Worm (Caenorhabditis elegans) whole organism, L2 larva: Measurements from ENCODE around the gene plpp-1.2.

Experiments used
- C34F6.9 ChIP-seq: fragments of 150-350 bp; optimal IDR thresholded peaks from 2 replicates; lab custom pipeline; 2014; ENCODE audit warnings: missing biosample characterization, missing genetic modification characterization
- F13H6.1 ChIP-seq: sonication (generic microtip); optimal IDR thresholded peaks from 2 replicates; lab custom pipeline; 2016; ENCODE audit warnings: missing genetic modification characterization, missing compliant biosample characterization
- R02D3.7 ChIP-seq: fragments of 150-350 bp; optimal IDR thresholded peaks from 2 replicates; lab custom pipeline; 2014; ENCODE audit warnings: missing biosample characterization, missing genetic modification characterization
- Y55F3AM.14 ChIP-seq: fragments of 200-800 bp; sonication (Bioruptor generic); optimal IDR thresholded peaks from 2 replicates; lab custom pipeline; 2018; ENCODE audit warnings: mild to moderate bottlenecking, missing genetic modification characterization, missing compliant biosample characterization
- ZK546.5 ChIP-seq: sonication (generic microtip); optimal IDR thresholded peaks from 2 replicates; lab custom pipeline; 2017; ENCODE audit warnings: missing biosample characterization, missing genetic modification characterization
- alr-1 ChIP-seq: fragments of 150-350 bp; optimal IDR thresholded peaks from 2 replicates; lab custom pipeline; 2014; ENCODE audit warnings: missing biosample characterization, missing genetic modification characterization
- aly-2 ChIP-seq: fragments of 150-350 bp; optimal IDR thresholded peaks from 2 replicates; lab custom pipeline; 2014; ENCODE audit warnings: missing biosample characterization, missing genetic modification characterization
- ama-1 ChIP-seq: fragments of 150-350 bp; optimal IDR thresholded peaks from 2 replicates; lab custom pipeline; 2018; ENCODE audit warnings: inconsistent platforms
- blmp-1 ChIP-seq: sonication (generic microtip); optimal IDR thresholded peaks from 2 replicates; lab custom pipeline; 2017; ENCODE audit warnings: missing genetic modification characterization, mild to moderate bottlenecking, missing compliant biosample characterization, antibody characterized with exemption, moderate library complexity; ENCODE audit not compliant: insufficient read depth
- ceh-82 ChIP-seq: fragments of 150-350 bp; optimal IDR thresholded peaks from 2 replicates; lab custom pipeline; 2014; ENCODE audit warnings: missing biosample characterization, missing genetic modification characterization
- crh-2 ChIP-seq: sonication (generic microtip); optimal IDR thresholded peaks from 2 replicates; lab custom pipeline; 2017; ENCODE audit warnings: missing biosample characterization, missing genetic modification characterization
- dmd-4 ChIP-seq: sonication (generic microtip); optimal IDR thresholded peaks from 2 replicates; lab custom pipeline; 2017; ENCODE audit warnings: missing biosample characterization, missing genetic modification characterization
- egl-27 ChIP-seq: sonication (generic microtip); optimal IDR thresholded peaks from 3 replicates; lab custom pipeline; 2017; ENCODE audit warnings: missing biosample characterization, missing genetic modification reagents, missing genetic modification characterization
- elt-1 ChIP-seq: fragments of 150-350 bp; optimal IDR thresholded peaks from 2 replicates; lab custom pipeline; 2014; ENCODE audit warnings: missing biosample characterization, missing genetic modification characterization
- elt-3 ChIP-seq: sonication (generic microtip); optimal IDR thresholded peaks from 2 replicates; lab custom pipeline; 2017; ENCODE audit warnings: missing biosample characterization, missing genetic modification characterization
- fos-1 ChIP-seq: fragments of 150-350 bp; optimal IDR thresholded peaks from 2 replicates; lab custom pipeline; 2014; ENCODE audit warnings: missing biosample characterization, missing genetic modification characterization
- gmeb-1 ChIP-seq: fragments of 150-350 bp; optimal IDR thresholded peaks from 2 replicates; lab custom pipeline; 2014; ENCODE audit warnings: missing biosample characterization, missing genetic modification characterization
- lin-11 ChIP-seq: fragments of 150-350 bp; sonication (generic microtip); optimal IDR thresholded peaks from 2 replicates; lab custom pipeline; 2014; ENCODE audit warnings: missing biosample characterization, missing genetic modification characterization, inconsistent platforms, mixed read lengths
- lin-13 ChIP-seq: fragments of 150-350 bp; optimal IDR thresholded peaks from 2 replicates; lab custom pipeline; 2014; ENCODE audit warnings: missing biosample characterization, missing genetic modification reagents, missing genetic modification characterization
- lin-39 ChIP-seq: fragments of 150-350 bp; optimal IDR thresholded peaks from 2 replicates; lab custom pipeline; 2014; ENCODE audit warnings: missing biosample characterization, missing genetic modification reagents, missing genetic modification characterization
- lsy-2 ChIP-seq, 2 experiments: fragments of 150-350 bp in 1 of 2; sonication (generic microtip) in 1 of 2; optimal IDR thresholded peaks; 2 replicates each; lab custom pipeline; 2014 to 2017; ENCODE audit warnings: missing biosample characterization in 2 of 2, missing genetic modification characterization in 2 of 2
- mab-5 ChIP-seq: fragments of 150-350 bp; optimal IDR thresholded peaks from 2 replicates; lab custom pipeline; 2014; ENCODE audit warnings: missing biosample characterization, missing genetic modification characterization
- mbf-1 ChIP-seq: sonication (generic microtip); optimal IDR thresholded peaks from 2 replicates; lab custom pipeline; 2017; ENCODE audit warnings: missing biosample characterization, missing genetic modification characterization
- mdl-1 ChIP-seq, 2 experiments: fragments of 150-350 bp in 1 of 2; sonication (generic microtip) in 1 of 2; optimal IDR thresholded peaks; 2 replicates each; lab custom pipeline; 2017; ENCODE audit warnings: missing biosample characterization in 2 of 2, missing genetic modification characterization in 2 of 2
- nhr-10 ChIP-seq: sonication (generic microtip); optimal IDR thresholded peaks from 2 replicates; lab custom pipeline; 2017; ENCODE audit warnings: missing biosample characterization, missing genetic modification characterization
- nhr-11 ChIP-seq: fragments of 150-350 bp; optimal IDR thresholded peaks from 2 replicates; lab custom pipeline; 2014; ENCODE audit warnings: missing biosample characterization, missing genetic modification characterization
- nhr-12 ChIP-seq: fragments of 150-350 bp; optimal IDR thresholded peaks from 2 replicates; lab custom pipeline; 2014; ENCODE audit warnings: missing biosample characterization, missing genetic modification characterization
- nhr-129 ChIP-seq: fragments of 150-350 bp; optimal IDR thresholded peaks from 2 replicates; lab custom pipeline; 2014; ENCODE audit warnings: missing biosample characterization, missing genetic modification characterization
- nhr-21 ChIP-seq: fragments of 150-350 bp; optimal IDR thresholded peaks from 2 replicates; lab custom pipeline; 2014; ENCODE audit warnings: missing biosample characterization, missing genetic modification characterization
- nhr-23 ChIP-seq: fragments of 150-350 bp; optimal IDR thresholded peaks from 2 replicates; lab custom pipeline; 2014; ENCODE audit warnings: missing biosample characterization, missing genetic modification reagents, missing genetic modification characterization
- nhr-237 ChIP-seq: fragments of 150-350 bp; optimal IDR thresholded peaks from 2 replicates; lab custom pipeline; 2014; ENCODE audit warnings: missing biosample characterization, missing genetic modification characterization
- nhr-25 ChIP-seq: fragments of 150-350 bp; sonication (generic microtip); optimal IDR thresholded peaks from 3 replicates; lab custom pipeline; 2014; ENCODE audit warnings: missing biosample characterization, missing genetic modification characterization
- nhr-6 ChIP-seq: fragments of 150-350 bp; optimal IDR thresholded peaks from 2 replicates; lab custom pipeline; 2014; ENCODE audit warnings: missing biosample characterization, missing genetic modification characterization
- nhr-77 ChIP-seq: fragments of 150-350 bp; optimal IDR thresholded peaks from 2 replicates; lab custom pipeline; 2014; ENCODE audit warnings: missing biosample characterization, missing genetic modification characterization
- peb-1 ChIP-seq: fragments of 150-350 bp; optimal IDR thresholded peaks from 2 replicates; lab custom pipeline; 2014; ENCODE audit warnings: missing biosample characterization, missing genetic modification characterization
- sem-4 ChIP-seq: fragments of 150-350 bp; optimal IDR thresholded peaks from 2 replicates; lab custom pipeline; 2014; ENCODE audit warnings: missing biosample characterization, missing genetic modification reagents, missing genetic modification characterization
- skn-1 ChIP-seq: sonication (generic microtip); optimal IDR thresholded peaks from 2 replicates; lab custom pipeline; 2017; ENCODE audit warnings: missing biosample characterization, missing genetic modification characterization
- sma-3 ChIP-seq: sonication (generic microtip); optimal IDR thresholded peaks from 2 replicates; lab custom pipeline; 2016; ENCODE audit warnings: missing genetic modification reagents, missing genetic modification characterization, missing compliant biosample characterization
- sma-9 ChIP-seq, 2 experiments: fragments of 150-350 bp in 1 of 2; sonication (generic microtip) in 1 of 2; optimal IDR thresholded peaks; 2 replicates each; lab custom pipeline; 2014 to 2016; ENCODE audit warnings: missing genetic modification characterization in 2 of 2, mild to moderate bottlenecking in 1 of 2, missing biosample characterization in 1 of 2, missing compliant biosample characterization in 1 of 2, missing genetic modification reagents in 1 of 2, moderate library complexity in 1 of 2
- snpc-4 ChIP-seq: fragments of 150-350 bp; optimal IDR thresholded peaks from 2 replicates; lab custom pipeline; 2014; ENCODE audit warnings: missing biosample characterization, missing genetic modification characterization
- unc-39 ChIP-seq: fragments of 150-350 bp; optimal IDR thresholded peaks from 2 replicates; lab custom pipeline; 2014; ENCODE audit warnings: missing biosample characterization, missing genetic modification characterization
- unc-55 ChIP-seq: fragments of 150-350 bp; sonication (generic microtip); optimal IDR thresholded peaks from 3 replicates; lab custom pipeline; 2014; ENCODE audit warnings: missing biosample characterization, missing genetic modification reagents, missing genetic modification characterization
- unc-62 ChIP-seq: fragments of 150-350 bp; optimal IDR thresholded peaks from 2 replicates; lab custom pipeline; 2014; ENCODE audit warnings: missing biosample characterization, missing genetic modification reagents, missing genetic modification characterization
- zag-1 ChIP-seq: fragments of 150-350 bp; optimal IDR thresholded peaks from 2 replicates; lab custom pipeline; 2014; ENCODE audit warnings: missing biosample characterization, missing genetic modification characterization
- ztf-1 ChIP-seq: fragments of 200-800 bp; sonication (Bioruptor generic); conservative IDR thresholded peaks from 2 replicates; pipeline ENCODE4 v1.3.6; 2022; ENCODE audit warnings: missing genetic modification characterization, missing compliant biosample characterization
- ztf-4 ChIP-seq: fragments of 150-350 bp; optimal IDR thresholded peaks from 2 replicates; lab custom pipeline; 2014; ENCODE audit warnings: missing biosample characterization, missing genetic modification characterization

Gene plpp-1.2

ce11 chrII:6489711-6490184, 4.5 kb downstream of the plpp-1.2 start, which contains the start of the genes snr-3 and rsp-5:
Gene snr-3, minus strand, starts transcription at chrII:6489761.
Gene rsp-5, plus strand, starts transcription at chrII:6490165.
- peak; percentile 96 to 99 for TF ChIP-seq lsy-2 (tag; optimal IDR thresholded peaks at IDR 0.05; lab: Kevin White, UChicago)
- TF ChIP-seq nhr-237 (tag; lab: Kevin White, UChicago), result no peak
- TF ChIP-seq sma-9 (GFP tag; optimal IDR thresholded peaks at IDR 0.05; lab: Kevin White, UChicago), result peak; percentile 78
- no peak for TF ChIP-seq sma-9 (tag; optimal IDR thresholded peaks at IDR 0.05; lab: Kevin White, UChicago)
- no peak for TF ChIP-seq nhr-77 (tag; lab: Kevin White, UChicago)
- TF ChIP-seq ztf-4 (tag; lab: Kevin White, UChicago), result no peak
- peak; percentile 60 for TF ChIP-seq nhr-25
- TF ChIP-seq elt-3 (tag; lab: Kevin White, UChicago), result no peak
- no peak for TF ChIP-seq nhr-10 (tag; lab: Kevin White, UChicago)
- TF ChIP-seq ceh-82 (tag; lab: Kevin White, UChicago), result no peak
- TF ChIP-seq gmeb-1 (tag; lab: Kevin White, UChicago), result peak; percentile 79
- peak; percentile 75 for TF ChIP-seq snpc-4 (tag; lab: Kevin White, UChicago)
- TF ChIP-seq mab-5 (tag; lab: Kevin White, UChicago), result peak; percentile 7
- TF ChIP-seq unc-62 (GFP tag; lab: Kevin White, UChicago), result no peak
- no peak for TF ChIP-seq mbf-1
- peak; percentile 71 for TF ChIP-seq fos-1 (tag; lab: Kevin White, UChicago)
- peak; percentile 62 for TF ChIP-seq ZK546.5
- TF ChIP-seq unc-39 (tag; lab: Kevin White, UChicago), result no peak
- peak; percentile 91 for TF ChIP-seq C34F6.9
- peak; percentile 53 for TF ChIP-seq F13H6.1 (tag; lab: Kevin White, UChicago)
- TF ChIP-seq lin-13, result peak; percentile 79
- TF ChIP-seq peb-1 (tag; lab: Kevin White, UChicago), result no peak
- no peak for TF ChIP-seq dmd-4
- TF ChIP-seq nhr-21, result peak; percentile 64
- peak; percentile 10 for TF ChIP-seq blmp-1 (tag; lab: Kevin White, UChicago)
- TF ChIP-seq unc-55 (GFP tag; lab: Kevin White, UChicago), result peak; percentile 87
- TF ChIP-seq sma-3 (GFP tag; lab: Kevin White, UChicago), result peak; percentile 72
- TF ChIP-seq alr-1, result no peak
- TF ChIP-seq nhr-129, result peak; percentile 82
- TF ChIP-seq sem-4 (tag; lab: Kevin White, UChicago), result peak; percentile 48
- TF ChIP-seq lin-39 (tag; lab: Kevin White, UChicago), result no peak
- no peak for TF ChIP-seq Y55F3AM.14 (GFP tag; lab: Kevin White, UChicago)
- no peak for TF ChIP-seq skn-1
- TF ChIP-seq nhr-6 (tag; lab: Kevin White, UChicago), result peak; percentile 35
- no peak for TF ChIP-seq nhr-11 (tag; lab: Kevin White, UChicago)
- TF ChIP-seq egl-27 (tag; lab: Kevin White, UChicago), result no peak
- TF ChIP-seq crh-2 (tag; lab: Kevin White, UChicago), result peak; percentile 72
- no peak for TF ChIP-seq zag-1
- TF ChIP-seq ztf-1, result no peak
- no peak for TF ChIP-seq elt-1 (tag; lab: Kevin White, UChicago)
- TF ChIP-seq aly-2 (tag; lab: Kevin White, UChicago), result no peak
- peak in 1 of 2 experiments; percentile 31 for TF ChIP-seq mdl-1 (tag; optimal IDR thresholded peaks at IDR 0.05; lab: Kevin White, UChicago)
- no peak for TF ChIP-seq nhr-23 (tag; lab: Kevin White, UChicago)
- TF ChIP-seq nhr-12 (tag; lab: Kevin White, UChicago), result no peak
- peak; percentile 50 for TF ChIP-seq lin-11 (tag; lab: Kevin White, UChicago)
- TF ChIP-seq ama-1 (lab: Kevin White, UChicago), result peak; percentile 40
- TF ChIP-seq R02D3.7 (tag; lab: Kevin White, UChicago), result no peak
